Worm (Caenorhabditis elegans) whole organism, L1 larva: ENCODE results near the gene amx-1.

Experiments
- alr-1 ChIP-seq: fragments of 200-800 bp; sonication (Bioruptor generic); optimal IDR thresholded peaks from 2 replicates; lab custom pipeline; 2018; ENCODE audit warnings: borderline replicate concordance, mild to moderate bottlenecking, missing genetic modification characterization, missing compliant biosample characterization
- aly-2 ChIP-seq: fragments of 150-350 bp; optimal IDR thresholded peaks from 2 replicates; lab custom pipeline; 2014; ENCODE audit warnings: missing biosample characterization, missing genetic modification characterization
- blmp-1 ChIP-seq: fragments of 150-350 bp; optimal IDR thresholded peaks from 2 replicates; lab custom pipeline; 2014; ENCODE audit warnings: missing biosample characterization, missing genetic modification characterization
- ceh-8 ChIP-seq: fragments of 200-800 bp; sonication (Bioruptor generic); optimal IDR thresholded peaks from 2 replicates; lab custom pipeline; 2018; ENCODE audit warnings: mild to moderate bottlenecking, missing genetic modification characterization, moderate library complexity, missing compliant biosample characterization
- ces-1 ChIP-seq: fragments of 150-350 bp; optimal IDR thresholded peaks from 2 replicates; lab custom pipeline; 2014; ENCODE audit warnings: missing biosample characterization, missing genetic modification reagents, missing genetic modification characterization
- efl-1 ChIP-seq, 4 experiments: fragments of 150-350 bp; optimal IDR thresholded peaks in 3 of 4; peaks in 1 of 4; 1 replicate in 1 of 4; 2 replicates in 3 of 4; lab custom pipeline; 2014; ENCODE audit warnings: missing biosample characterization in 2 of 4, missing genetic modification characterization in 2 of 4, missing genetic modification reagents in 2 of 4
- egl-13 ChIP-seq: sonication (generic microtip); optimal IDR thresholded peaks from 2 replicates; lab custom pipeline; 2016; ENCODE audit warnings: missing genotype, missing genetic modification reagents, missing genetic modification characterization, missing compliant biosample characterization
- elt-2 ChIP-seq: sonication (generic microtip); optimal IDR thresholded peaks from 2 replicates; lab custom pipeline; 2016; ENCODE audit warnings: missing genetic modification characterization, mild to moderate bottlenecking, inconsistent platforms, missing compliant biosample characterization, missing genetic modification reagents
- ets-5 ChIP-seq: fragments of 200-800 bp; sonication (Bioruptor generic); IDR thresholded peaks from 2 replicates; pipeline ENCODE4 v1.3.6; 2022; ENCODE audit warnings: missing genetic modification characterization, missing compliant biosample characterization
- fkh-8 ChIP-seq: sonication (generic microtip); optimal IDR thresholded peaks from 2 replicates; lab custom pipeline; 2016; ENCODE audit warnings: mild to moderate bottlenecking, missing genetic modification characterization, missing compliant biosample characterization
- grh-1 ChIP-seq: fragments of 200-800 bp; sonication (Bioruptor generic); IDR thresholded peaks from 2 replicates; pipeline ENCODE4 v1.3.6; 2022; ENCODE audit warnings: missing genetic modification reagents, missing genetic modification characterization, missing compliant biosample characterization
- irx-1 ChIP-seq: sonication (generic microtip); optimal IDR thresholded peaks from 2 replicates; lab custom pipeline; 2016; ENCODE audit warnings: missing genetic modification characterization, missing compliant biosample characterization
- jun-1 ChIP-seq: fragments of 150-350 bp; optimal IDR thresholded peaks from 2 replicates; lab custom pipeline; 2014; ENCODE audit warnings: missing biosample characterization, missing genetic modification reagents, missing genetic modification characterization
- lin-14 ChIP-seq: fragments of 200-800 bp; sonication (Bioruptor generic); optimal IDR thresholded peaks from 2 replicates; lab custom pipeline; 2018; ENCODE audit warnings: mild to moderate bottlenecking, missing genetic modification characterization, moderate library complexity, missing compliant biosample characterization
- lin-35 ChIP-seq, 2 experiments: fragments of 150-350 bp; optimal IDR thresholded peaks; 2 replicates each; lab custom pipeline; 2014; ENCODE audit warnings: missing biosample characterization in 2 of 2, missing genetic modification characterization in 2 of 2, missing genetic modification reagents in 2 of 2
- mdl-1 ChIP-seq, 2 experiments: fragments of 150-350 bp; optimal IDR thresholded peaks; 2 replicates each; lab custom pipeline; 2014 to 2017; ENCODE audit warnings: missing biosample characterization in 2 of 2, missing genetic modification characterization in 2 of 2, inconsistent platforms in 1 of 2
- mef-2 ChIP-seq: fragments of 150-350 bp; optimal IDR thresholded peaks from 2 replicates; lab custom pipeline; 2014; ENCODE audit warnings: missing biosample characterization, missing genetic modification characterization
- mep-1 ChIP-seq: fragments of 150-350 bp; optimal IDR thresholded peaks from 2 replicates; lab custom pipeline; 2014; ENCODE audit warnings: missing biosample characterization, missing genetic modification characterization
- nhr-11 ChIP-seq: fragments of 150-350 bp; optimal IDR thresholded peaks from 2 replicates; lab custom pipeline; 2014; ENCODE audit warnings: missing biosample characterization, missing genetic modification characterization
- nhr-12 ChIP-seq: sonication (generic microtip); optimal IDR thresholded peaks from 2 replicates; lab custom pipeline; 2017; ENCODE audit warnings: missing biosample characterization, missing genetic modification characterization
- nhr-19 ChIP-seq: fragments of 200-800 bp; sonication (Bioruptor generic); conservative IDR thresholded peaks from 2 replicates; pipeline ENCODE4 v1.3.6; 2022; ENCODE audit warnings: missing genetic modification characterization, missing compliant biosample characterization
- nhr-20 ChIP-seq: sonication (generic microtip); optimal IDR thresholded peaks from 2 replicates; lab custom pipeline; 2016; ENCODE audit warnings: mild to moderate bottlenecking, missing genetic modification characterization, missing compliant biosample characterization
- nhr-237 ChIP-seq: fragments of 150-350 bp; optimal IDR thresholded peaks from 2 replicates; lab custom pipeline; 2014; ENCODE audit warnings: missing biosample characterization, missing genetic modification characterization
- nhr-28 ChIP-seq: fragments of 150-350 bp; optimal IDR thresholded peaks from 2 replicates; lab custom pipeline; 2014; ENCODE audit warnings: missing biosample characterization, missing genetic modification characterization
- nhr-71 ChIP-seq: sonication (generic microtip); optimal IDR thresholded peaks from 2 replicates; lab custom pipeline; 2016; ENCODE audit warnings: mild to moderate bottlenecking, missing genetic modification characterization, moderate library complexity, missing compliant biosample characterization
- nhr-77 ChIP-seq: fragments of 150-350 bp; optimal IDR thresholded peaks from 2 replicates; lab custom pipeline; 2014; ENCODE audit warnings: missing biosample characterization, missing genetic modification characterization
- nhr-84 ChIP-seq: sonication (generic microtip); optimal IDR thresholded peaks from 2 replicates; lab custom pipeline; 2017; ENCODE audit warnings: missing biosample characterization, missing genetic modification characterization
- nhr-85 ChIP-seq: sonication (generic microtip); peaks from one replicate; lab custom pipeline; 2016; ENCODE audit warnings: missing genetic modification characterization, inconsistent platforms, missing compliant biosample characterization
- pax-3 ChIP-seq: fragments of 200-800 bp; sonication (Bioruptor generic); optimal IDR thresholded peaks from 2 replicates; lab custom pipeline; 2018; ENCODE audit warnings: mild to moderate bottlenecking, missing genetic modification characterization, moderate library complexity, missing compliant biosample characterization
- pqm-1 ChIP-seq: sonication (generic microtip); optimal IDR thresholded peaks from 3 replicates; lab custom pipeline; 2017; ENCODE audit warnings: missing biosample characterization, missing genetic modification characterization
- rnt-1 ChIP-seq: sonication (generic microtip); optimal IDR thresholded peaks from 2 replicates; lab custom pipeline; 2016; ENCODE audit warnings: mild to moderate bottlenecking, missing genetic modification characterization, moderate library complexity, missing compliant biosample characterization
- skn-1 ChIP-seq: fragments of 150-350 bp; optimal IDR thresholded peaks from 2 replicates; lab custom pipeline; 2014; ENCODE audit warnings: missing biosample characterization, missing genetic modification characterization
- snu-23 ChIP-seq: sonication (generic microtip); optimal IDR thresholded peaks from 2 replicates; lab custom pipeline; 2016; ENCODE audit warnings: missing genetic modification characterization, missing compliant biosample characterization
- sox-4 ChIP-seq: sonication (generic microtip); optimal IDR thresholded peaks from 2 replicates; lab custom pipeline; 2016; ENCODE audit warnings: missing genetic modification characterization, missing compliant biosample characterization
- sptf-1 ChIP-seq: fragments of 150-350 bp; optimal IDR thresholded peaks from 2 replicates; lab custom pipeline; 2014; ENCODE audit warnings: missing biosample characterization, missing genetic modification characterization
- swsn-7 ChIP-seq: sonication (generic microtip); optimal IDR thresholded peaks from 2 replicates; lab custom pipeline; 2016; ENCODE audit warnings: missing genetic modification characterization, missing compliant biosample characterization
- unc-130 ChIP-seq: fragments of 150-350 bp; optimal IDR thresholded peaks from 2 replicates; lab custom pipeline; 2017; ENCODE audit warnings: missing biosample characterization, missing genetic modification characterization, inconsistent platforms
- unc-62 ChIP-seq: fragments of 150-350 bp; optimal IDR thresholded peaks from 2 replicates; lab custom pipeline; 2014; ENCODE audit warnings: missing biosample characterization, missing genetic modification reagents, missing genetic modification characterization
- ztf-4 ChIP-seq: fragments of 150-350 bp; optimal IDR thresholded peaks from 2 replicates; lab custom pipeline; 2014; ENCODE audit warnings: missing biosample characterization, missing genetic modification characterization

Gene amx-1

DNA sequence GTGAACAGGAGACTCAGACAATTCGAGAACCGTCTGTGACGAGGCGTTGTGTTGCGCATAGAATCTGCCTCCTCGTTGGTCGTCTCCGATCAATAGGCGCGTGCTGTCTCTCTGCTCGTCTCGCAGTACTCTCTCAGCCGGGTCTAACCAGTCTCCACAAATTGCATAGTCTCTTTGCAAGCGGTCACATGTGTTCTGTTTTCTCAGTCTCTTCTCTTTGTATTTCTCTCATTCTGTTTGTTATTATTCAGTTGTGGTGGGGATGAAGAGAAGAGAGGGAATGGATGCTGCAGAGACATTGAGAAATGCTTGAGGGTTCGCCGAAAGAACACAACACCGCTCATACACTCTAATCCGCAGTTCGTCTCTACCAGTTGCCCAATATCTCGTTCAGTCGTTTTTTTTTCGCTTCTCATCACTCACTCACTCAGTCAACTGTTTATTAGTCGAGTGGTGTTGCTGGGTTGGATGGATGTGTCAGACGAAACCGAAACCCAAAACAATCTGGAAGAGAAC, 20.8 kb upstream of the amx-1 start (continued):
- TF ChIP-seq pax-3 (tag; lab: Kevin White, UChicago) (peak; percentile 93), egl-13 (peak; percentile 83), swsn-7 (tag; lab: Kevin White, UChicago) (peak; percentile 97), irx-1 (peak; percentile 90), nhr-12 (tag; lab: Kevin White, UChicago) (peak; percentile 45), rnt-1 (tag; lab: Kevin White, UChicago) (peak; percentile 92), ceh-8 (GFP tag; lab: Kevin White, UChicago) (peak; percentile 89), nhr-77 (peak; percentile 97), jun-1 (tag; lab: Kevin White, UChicago) (peak; percentile 94), snu-23 (GFP tag; lab: Kevin White, UChicago) (peak; percentile 99), unc-130 (tag; lab: Kevin White, UChicago) (peak; percentile 91), sptf-1 (no peak), lin-35 (GFP tag; optimal IDR thresholded peaks at IDR 0.05; lab: Kevin White, UChicago) (peak; percentile 86 to 89)
- TF ChIP-seq, all 84 proteins: peak for 66

ce11 chrIII:3803113-3803512, 19.1 kb upstream of the amx-1 start:
- TF ChIP-seq fkh-8 (tag; lab: Kevin White, UChicago), result no peak
- no peak for TF ChIP-seq nhr-19 (GFP tag; lab: Robert Waterston, UW)
- no peak for TF ChIP-seq unc-62 (GFP tag; lab: Kevin White, UChicago)
- TF ChIP-seq nhr-85 (tag; lab: Kevin White, UChicago), result no peak
- TF ChIP-seq pqm-1, result no peak
- no peak for TF ChIP-seq nhr-237 (tag; lab: Kevin White, UChicago)
- no peak for TF ChIP-seq alr-1 (tag; lab: Kevin White, UChicago)
- no peak for TF ChIP-seq grh-1 (GFP tag; lab: Robert Waterston, UW)
- TF ChIP-seq elt-2 (tag; lab: Kevin White, UChicago), result no peak
- no peak for TF ChIP-seq efl-1 (optimal IDR thresholded peaks at IDR 0.05; lab: Kevin White, UChicago)
- no peak for TF ChIP-seq efl-1 (GFP tag; optimal IDR thresholded peaks at IDR 0.05 in 1 of 2; lab: Kevin White, UChicago)
- TF ChIP-seq nhr-11 (tag; lab: Kevin White, UChicago), result no peak
- no peak for TF ChIP-seq mef-2
- TF ChIP-seq aly-2 (tag; lab: Kevin White, UChicago), result no peak
- no peak for TF ChIP-seq ces-1

DNA sequence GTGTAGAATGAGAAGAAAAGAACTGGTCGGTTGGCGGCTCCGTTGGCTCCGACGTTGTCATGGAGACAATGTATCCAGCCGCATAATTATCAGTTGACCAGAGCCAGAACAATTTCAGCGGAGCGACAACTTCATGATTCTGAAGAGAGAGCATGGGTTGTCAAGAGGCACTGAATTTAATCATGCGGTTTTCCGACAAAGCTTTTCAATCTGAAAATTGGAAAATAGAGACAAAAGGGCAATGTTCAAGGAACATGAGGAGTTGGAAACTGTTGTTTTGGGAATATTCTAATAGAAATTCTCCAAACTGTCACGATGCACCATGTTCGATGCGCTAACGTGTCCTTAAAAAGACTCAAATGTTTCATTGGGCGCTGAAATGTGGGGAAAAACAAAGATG, 17.8 kb upstream of the amx-1 start, which contains the start of gene xbx-5:
TSS of gene xbx-5 (minus strand) at position 56 of the 400 bp plus-strand sequence.
- TF ChIP-seq swsn-7 (tag; lab: Kevin White, UChicago) (no peak), nhr-85 (tag; lab: Kevin White, UChicago) (peak; percentile 0), fkh-8 (tag; lab: Kevin White, UChicago) (peak; percentile 76), nhr-71 (tag; lab: Kevin White, UChicago) (peak; percentile 18)

- TF ChIP-seq skn-1 (tag; lab: Kevin White, UChicago), result no peak
- no peak for TF ChIP-seq mep-1 (tag; lab: Kevin White, UChicago)
- no peak for TF ChIP-seq ztf-4 (tag; lab: Kevin White, UChicago)
- no peak for TF ChIP-seq mdl-1 (tag; optimal IDR thresholded peaks at IDR 0.05; lab: Kevin White, UChicago)
- TF ChIP-seq nhr-28, result no peak
- TF ChIP-seq nhr-84 (tag; lab: Kevin White, UChicago), result no peak
Measured at ce11 chrIII:3806883-3807282, 15.3 kb upstream of the amx-1 start.

- peak; percentile 96 for TF ChIP-seq blmp-1
- no peak for TF ChIP-seq ets-5 (GFP tag; lab: Robert Waterston, UW)
- peak; percentile 50 for TF ChIP-seq lin-14
- TF ChIP-seq sox-4, result no peak
- TF ChIP-seq nhr-85 (tag; lab: Kevin White, UChicago), result peak; percentile 72
- no peak for TF ChIP-seq mdl-1 (tag; optimal IDR thresholded peaks at IDR 0.05; lab: Kevin White, UChicago)
- TF ChIP-seq nhr-20 (tag; lab: Kevin White, UChicago), result peak; percentile 4
- TF ChIP-seq lin-35 (GFP tag; optimal IDR thresholded peaks at IDR 0.05; lab: Kevin White, UChicago), result no peak
- TF ChIP-seq nhr-11 (tag; lab: Kevin White, UChicago), result no peak
- TF ChIP-seq snu-23 (GFP tag; lab: Kevin White, UChicago), result peak; percentile 26
Measured at ce11 chrIII:3807590-3807989, 14.6 kb upstream of the amx-1 start.
